Fruit fly (Drosophila melanogaster) whole organism: ENCODE results near the gene Obp99c.

ENCODE experiments used
- CG8478 ChIP-seq: fragments of >200 bp; optimal IDR thresholded peaks from 2 replicates; lab custom pipeline; 2018; ENCODE audit warnings: inconsistent platforms
- Dll ChIP-seq: fragments of >200 bp; optimal IDR thresholded peaks from 2 replicates; lab custom pipeline; 2017
- pan ChIP-seq: fragments of >200 bp; optimal IDR thresholded peaks from 2 replicates; lab custom pipeline; 2017
- psq ChIP-seq: fragments of >200 bp; optimal IDR thresholded peaks from 2 replicates; lab custom pipeline; 2017
- usp ChIP-seq: fragments of >200 bp; optimal IDR thresholded peaks from 2 replicates; lab custom pipeline; 2017; ENCODE audit warnings: missing biosample characterization, missing genetic modification characterization, mixed read lengths

- TF ChIP-seq CG8478 (lab: Kevin White, UChicago) = no peak
- TF ChIP-seq psq (lab: Kevin White, UChicago) = no peak
- no peak for TF ChIP-seq usp (GFP tag; lab: Kevin White, UChicago)
- no peak for TF ChIP-seq Dll (lab: Kevin White, UChicago)
- no peak for TF ChIP-seq pan (lab: Kevin White, UChicago)
Observed at dm6 chr3R:29711434-29711833, 22.3 kb upstream of the Obp99c start.
